Worm (Caenorhabditis elegans) whole organism, late embryonic: ENCODE results near the gene F54D5.2.
A peak's percentile ranks its signal among the peaks of the same experiment; 100 is the strongest.

Experiments used
- C38D4.7 ChIP-seq: fragments of 200-800 bp; sonication (Bioruptor generic); optimal IDR thresholded peaks from 2 replicates; lab custom pipeline; 2018; ENCODE audit warnings: mild to moderate bottlenecking, missing genetic modification characterization, moderate library complexity, missing compliant biosample characterization
- F13H6.1 ChIP-seq: sonication (generic microtip); optimal IDR thresholded peaks from 2 replicates; lab custom pipeline; 2016; ENCODE audit warnings: missing genetic modification characterization, missing compliant biosample characterization
- K02D7.2 ChIP-seq: sonication (generic microtip); optimal IDR thresholded peaks from 2 replicates; lab custom pipeline; 2017; ENCODE audit warnings: mild to moderate bottlenecking, missing genetic modification characterization, missing compliant biosample characterization
- T23F11.4 ChIP-seq: fragments of 200-800 bp; sonication (Bioruptor generic); optimal IDR thresholded peaks from 2 replicates; lab custom pipeline; 2018; ENCODE audit warnings: mild to moderate bottlenecking, missing genetic modification characterization, missing compliant biosample characterization
- Y22D7AL.16 ChIP-seq: sonication (generic microtip); optimal IDR thresholded peaks from 2 replicates; lab custom pipeline; 2016; ENCODE audit warnings: missing genetic modification characterization, missing compliant biosample characterization
- ahr-1 ChIP-seq: sonication (generic microtip); optimal IDR thresholded peaks from 2 replicates; lab custom pipeline; 2016; ENCODE audit warnings: missing genetic modification characterization, missing compliant biosample characterization
- ceh-14 ChIP-seq: sonication (generic microtip); optimal IDR thresholded peaks from 2 replicates; lab custom pipeline; 2016; ENCODE audit warnings: missing genotype, missing genetic modification characterization, missing compliant biosample characterization
- ceh-18 ChIP-seq: sonication (generic microtip); optimal IDR thresholded peaks from 2 replicates; lab custom pipeline; 2016; ENCODE audit warnings: missing genetic modification characterization, missing compliant biosample characterization
- ceh-19 ChIP-seq: fragments of 200-800 bp; sonication (Bioruptor generic); optimal IDR thresholded peaks from 2 replicates; lab custom pipeline; 2018; ENCODE audit warnings: mild to moderate bottlenecking, missing genetic modification characterization, missing compliant biosample characterization
- ceh-22 ChIP-seq: sonication (generic microtip); optimal IDR thresholded peaks from 2 replicates; lab custom pipeline; 2017; ENCODE audit warnings: missing biosample characterization, missing genetic modification characterization
- ceh-24 ChIP-seq: sonication (generic microtip); optimal IDR thresholded peaks from 2 replicates; lab custom pipeline; 2016; ENCODE audit warnings: mild to moderate bottlenecking, missing genetic modification characterization, missing compliant biosample characterization
- ceh-31 ChIP-seq: sonication (generic microtip); optimal IDR thresholded peaks from 2 replicates; lab custom pipeline; 2016; ENCODE audit warnings: missing genetic modification characterization, missing compliant biosample characterization
- ceh-34 ChIP-seq: sonication (generic microtip); optimal IDR thresholded peaks from 2 replicates; lab custom pipeline; 2016; ENCODE audit warnings: mild to moderate bottlenecking, missing genetic modification characterization, missing compliant biosample characterization
- ceh-45 ChIP-seq: fragments of 200-800 bp; sonication (Bioruptor generic); IDR thresholded peaks from 2 replicates; pipeline ENCODE4 v1.3.6; 2022; ENCODE audit warnings: missing genetic modification reagents, missing genetic modification characterization, missing compliant biosample characterization
- ceh-48 ChIP-seq: sonication (generic microtip); optimal IDR thresholded peaks from 2 replicates; lab custom pipeline; 2016; ENCODE audit warnings: missing genetic modification characterization, inconsistent platforms, missing compliant biosample characterization
- ceh-6 ChIP-seq: fragments of 200-800 bp; sonication (Bioruptor generic); optimal IDR thresholded peaks from 2 replicates; lab custom pipeline; 2018; ENCODE audit warnings: mild to moderate bottlenecking, missing genetic modification characterization, missing compliant biosample characterization
- che-1 ChIP-seq: sonication (generic microtip); optimal IDR thresholded peaks from 2 replicates; lab custom pipeline; 2016; ENCODE audit warnings: mild to moderate bottlenecking, missing genetic modification characterization, missing compliant biosample characterization
- dmd-4 ChIP-seq: sonication (generic microtip); optimal IDR thresholded peaks from 2 replicates; lab custom pipeline; 2016; ENCODE audit warnings: borderline replicate concordance, missing genetic modification characterization, missing compliant biosample characterization
- elt-2 ChIP-seq: sonication (generic microtip); optimal IDR thresholded peaks from 2 replicates; lab custom pipeline; 2016; ENCODE audit warnings: missing genetic modification reagents, missing genetic modification characterization, missing compliant biosample characterization
- ets-4 ChIP-seq: sonication (generic microtip); optimal IDR thresholded peaks from 2 replicates; lab custom pipeline; 2016; ENCODE audit warnings: missing genetic modification characterization, missing compliant biosample characterization
- fkh-6 ChIP-seq: sonication (generic microtip); optimal IDR thresholded peaks from 2 replicates; lab custom pipeline; 2016; ENCODE audit warnings: missing genetic modification characterization, missing compliant biosample characterization
- gmeb-2 ChIP-seq: sonication (generic microtip); optimal IDR thresholded peaks from 2 replicates; lab custom pipeline; 2016; ENCODE audit warnings: missing genetic modification characterization, inconsistent platforms, missing compliant biosample characterization
- hlh-13 ChIP-seq: fragments of 200-800 bp; sonication (Bioruptor generic); optimal IDR thresholded peaks from 2 replicates; lab custom pipeline; 2018; ENCODE audit warnings: mild to moderate bottlenecking, missing genetic modification characterization, missing compliant biosample characterization
- hlh-15 ChIP-seq: sonication (generic microtip); optimal IDR thresholded peaks from 2 replicates; lab custom pipeline; 2016; ENCODE audit warnings: missing genetic modification characterization, missing compliant biosample characterization
- hlh-8 ChIP-seq: sonication (generic microtip); optimal IDR thresholded peaks from 2 replicates; lab custom pipeline; 2016; ENCODE audit warnings: missing genotype, missing genetic modification characterization, missing compliant biosample characterization
- lim-6 ChIP-seq: sonication (generic microtip); optimal IDR thresholded peaks from 2 replicates; lab custom pipeline; 2016; ENCODE audit warnings: missing genetic modification characterization, missing compliant biosample characterization
- madf-2 ChIP-seq: sonication (generic microtip); optimal IDR thresholded peaks from 2 replicates; lab custom pipeline; 2017; ENCODE audit warnings: missing genetic modification characterization, missing compliant biosample characterization
- mec-3 ChIP-seq: sonication (generic microtip); optimal IDR thresholded peaks from 2 replicates; lab custom pipeline; 2016; ENCODE audit warnings: borderline replicate concordance, missing genetic modification characterization, missing compliant biosample characterization
- npax-4 ChIP-seq: sonication (generic microtip); optimal IDR thresholded peaks from 2 replicates; lab custom pipeline; 2016; ENCODE audit warnings: missing genetic modification characterization, missing compliant biosample characterization
- odd-2 ChIP-seq: sonication (generic microtip); optimal IDR thresholded peaks from 2 replicates; lab custom pipeline; 2017; ENCODE audit warnings: antibody characterized with exemption, mild to moderate bottlenecking, missing genetic modification characterization, missing compliant biosample characterization
- pha-2 ChIP-seq: sonication (generic microtip); optimal IDR thresholded peaks from 2 replicates; lab custom pipeline; 2017; ENCODE audit warnings: mild to moderate bottlenecking, missing genetic modification characterization, missing compliant biosample characterization
- pqm-1 ChIP-seq: sonication (generic microtip); optimal IDR thresholded peaks from 2 replicates; lab custom pipeline; 2016; ENCODE audit warnings: missing genetic modification characterization, missing compliant biosample characterization
- pros-1 ChIP-seq: fragments of 150-350 bp; optimal IDR thresholded peaks from 2 replicates; lab custom pipeline; 2014; ENCODE audit warnings: missing biosample characterization, missing genetic modification reagents, missing genetic modification characterization
- ref-2 ChIP-seq: sonication (generic microtip); optimal IDR thresholded peaks from 2 replicates; lab custom pipeline; 2016; ENCODE audit warnings: missing genetic modification characterization, missing compliant biosample characterization
- rnt-1 ChIP-seq: sonication (generic microtip); optimal IDR thresholded peaks from 2 replicates; lab custom pipeline; 2016; ENCODE audit warnings: missing genetic modification characterization, missing compliant biosample characterization
- sdc-2 ChIP-seq: sonication (generic microtip); optimal IDR thresholded peaks from 2 replicates; lab custom pipeline; 2016; ENCODE audit warnings: missing genotype, missing genetic modification characterization, missing compliant biosample characterization
- sox-2 ChIP-seq: fragments of 200-800 bp; sonication (Bioruptor generic); IDR thresholded peaks from 2 replicates; pipeline ENCODE4 v1.3.6; 2022; ENCODE audit warnings: missing genetic modification reagents, missing genetic modification characterization, missing compliant biosample characterization
- sox-4 ChIP-seq: sonication (generic microtip); optimal IDR thresholded peaks from 2 replicates; lab custom pipeline; 2017; ENCODE audit warnings: mild to moderate bottlenecking, missing genetic modification characterization, inconsistent platforms, missing compliant biosample characterization
- tbx-7 ChIP-seq: sonication (generic microtip); optimal IDR thresholded peaks from 2 replicates; lab custom pipeline; 2016; ENCODE audit warnings: missing genotype, missing genetic modification characterization, missing compliant biosample characterization
- ttx-3 ChIP-seq: sonication (generic microtip); optimal IDR thresholded peaks from 2 replicates; lab custom pipeline; 2016; ENCODE audit warnings: missing genetic modification reagents, missing genetic modification characterization, missing compliant biosample characterization
- unc-3 ChIP-seq, 2 experiments: fragments of 200-800 bp in 1 of 2; sonication (Bioruptor generic) in 1 of 2; sonication (generic microtip) in 1 of 2; conservative IDR thresholded peaks in 1 of 2; optimal IDR thresholded peaks in 1 of 2; 2 replicates each; pipeline versions ENCODE4 v1.3.6 to Lab custom; 2016 to 2022; ENCODE audit warnings: missing compliant biosample characterization in 2 of 2, missing genetic modification characterization in 2 of 2, missing genetic modification reagents in 1 of 2
- unc-42 ChIP-seq: sonication (generic microtip); optimal IDR thresholded peaks from 2 replicates; lab custom pipeline; 2016; ENCODE audit warnings: missing genotype, missing genetic modification characterization, missing compliant biosample characterization
- unc-86 ChIP-seq: sonication (generic microtip); optimal IDR thresholded peaks from 2 replicates; lab custom pipeline; 2016; ENCODE audit warnings: missing genetic modification characterization, missing compliant biosample characterization
- zip-5 ChIP-seq: sonication (generic microtip); optimal IDR thresholded peaks from 2 replicates; lab custom pipeline; 2016; ENCODE audit warnings: missing genetic modification characterization, missing compliant biosample characterization

Gene F54D5.2

ce11 chrII:11572944-11573343 is at the start of gene F54D5.2:
TSS of gene F54D5.2 (plus strand) at chrII:11573180.
- TF ChIP-seq npax-4 (tag; lab: Kevin White, UChicago) (no peak), sox-2 (GFP tag; lab: Robert Waterston, UW) (no peak), ceh-18 (no peak), ceh-24 (tag; lab: Kevin White, UChicago) (no peak), ceh-31 (tag; lab: Kevin White, UChicago) (no peak), Y22D7AL.16 (tag; lab: Kevin White, UChicago) (no peak), C38D4.7 (no peak), fkh-6 (tag; lab: Kevin White, UChicago) (no peak), ceh-22 (no peak), rnt-1 (tag; lab: Kevin White, UChicago) (no peak), odd-2 (no peak), K02D7.2 (tag; lab: Kevin White, UChicago) (no peak)

ce11 chrII:11526954-11527353 is 46.0 kb upstream of the F54D5.2 start, which contains the start of gene age-1:
TSS of gene age-1 (minus strand) at chrII:11527054.
- TF ChIP-seq tbx-7 (tag; lab: Kevin White, UChicago) (no peak), ceh-48 (tag; lab: Kevin White, UChicago) (no peak), pros-1 (tag; lab: Kevin White, UChicago) (no peak), ceh-18 (no peak), pqm-1 (tag; lab: Kevin White, UChicago) (no peak), ttx-3 (tag; lab: Kevin White, UChicago) (no peak), ahr-1 (tag; lab: Kevin White, UChicago) (no peak), odd-2 (no peak), madf-2 (tag; lab: Kevin White, UChicago) (no peak), unc-86 (no peak)

ce11 chrII:11533716-11534115 is 39.3 kb upstream of the F54D5.2 start, which contains the start of gene mdt-8:
TSS of gene mdt-8 (minus strand) at chrII:11533816.
- no peak for TF ChIP-seq pros-1 (tag; lab: Kevin White, UChicago)

ce11 chrII:11534429-11535099 is 38.4 kb upstream of the F54D5.2 start, which contains the start of gene Y62F5A.12:
TSS of gene Y62F5A.12 (minus strand) at chrII:11534479.
- TF ChIP-seq ceh-6 (GFP tag; lab: Kevin White, UChicago) (peak; percentile 45), tbx-7 (tag; lab: Kevin White, UChicago) (peak; percentile 92), elt-2 (peak; percentile 79), zip-5 (tag; lab: Kevin White, UChicago) (peak; percentile 92), ahr-1 (tag; lab: Kevin White, UChicago) (peak; percentile 78), T23F11.4 (peak; percentile 8), sdc-2 (peak; percentile 9), ceh-14 (tag; lab: Kevin White, UChicago) (peak; percentile 98), F13H6.1 (tag; lab: Kevin White, UChicago) (peak; percentile 96), hlh-15 (peak; percentile 64), dmd-4 (tag; lab: Kevin White, UChicago) (peak; percentile 94), ets-4 (tag; lab: Kevin White, UChicago) (peak; percentile 97), ttx-3 (tag; lab: Kevin White, UChicago) (peak; percentile 30), pha-2 (peak; percentile 49), unc-42 (peak; percentile 88), ceh-19 (GFP tag; lab: Kevin White, UChicago) (peak; percentile 81), gmeb-2 (peak; percentile 65), fkh-6 (tag; lab: Kevin White, UChicago) (peak; percentile 57), hlh-8 (tag; lab: Kevin White, UChicago) (peak; percentile 89), ceh-31 (tag; lab: Kevin White, UChicago) (peak; percentile 100), sox-4 (tag; lab: Kevin White, UChicago) (peak; percentile 54), ceh-34 (tag; lab: Kevin White, UChicago) (peak; percentile 95), madf-2 (tag; lab: Kevin White, UChicago) (peak; percentile 52), che-1 (tag; lab: Kevin White, UChicago) (peak; percentile 21), mec-3 (tag; lab: Kevin White, UChicago) (peak; percentile 97), lim-6 (tag; lab: Kevin White, UChicago) (peak; percentile 98), ceh-45 (GFP tag; lab: Robert Waterston, UW) (peak; percentile 90), unc-3 (GFP tag; conservative IDR thresholded peaks at IDR 0.05; lab: Robert Waterston, UW) (peak; percentile 83), unc-3 (tag; optimal IDR thresholded peaks at IDR 0.05; lab: Kevin White, UChicago) (peak; percentile 66), K02D7.2 (tag; lab: Kevin White, UChicago) (peak; percentile 18), C38D4.7 (peak; percentile 41), ref-2 (tag; lab: Kevin White, UChicago) (peak; percentile 98), hlh-13 (GFP tag; lab: Kevin White, UChicago) (peak; percentile 72)
